Fruit fly (Drosophila melanogaster) Kc167 (cell line): Measurements from ENCODE around the gene tHMG1.

Experiments used
- Myc ChIP-seq: fragments of >200 bp; optimal IDR thresholded peaks from 2 replicates; lab custom pipeline; 2017; ENCODE audit warnings: missing external identifiers
- h ChIP-seq: fragments of >200 bp; optimal IDR thresholded peaks from 3 replicates; lab custom pipeline; 2018; ENCODE audit warnings: missing external identifiers
- psq ChIP-seq: fragments of >200 bp; optimal IDR thresholded peaks from 2 replicates; lab custom pipeline; 2017; ENCODE audit warnings: missing external identifiers

DNA sequence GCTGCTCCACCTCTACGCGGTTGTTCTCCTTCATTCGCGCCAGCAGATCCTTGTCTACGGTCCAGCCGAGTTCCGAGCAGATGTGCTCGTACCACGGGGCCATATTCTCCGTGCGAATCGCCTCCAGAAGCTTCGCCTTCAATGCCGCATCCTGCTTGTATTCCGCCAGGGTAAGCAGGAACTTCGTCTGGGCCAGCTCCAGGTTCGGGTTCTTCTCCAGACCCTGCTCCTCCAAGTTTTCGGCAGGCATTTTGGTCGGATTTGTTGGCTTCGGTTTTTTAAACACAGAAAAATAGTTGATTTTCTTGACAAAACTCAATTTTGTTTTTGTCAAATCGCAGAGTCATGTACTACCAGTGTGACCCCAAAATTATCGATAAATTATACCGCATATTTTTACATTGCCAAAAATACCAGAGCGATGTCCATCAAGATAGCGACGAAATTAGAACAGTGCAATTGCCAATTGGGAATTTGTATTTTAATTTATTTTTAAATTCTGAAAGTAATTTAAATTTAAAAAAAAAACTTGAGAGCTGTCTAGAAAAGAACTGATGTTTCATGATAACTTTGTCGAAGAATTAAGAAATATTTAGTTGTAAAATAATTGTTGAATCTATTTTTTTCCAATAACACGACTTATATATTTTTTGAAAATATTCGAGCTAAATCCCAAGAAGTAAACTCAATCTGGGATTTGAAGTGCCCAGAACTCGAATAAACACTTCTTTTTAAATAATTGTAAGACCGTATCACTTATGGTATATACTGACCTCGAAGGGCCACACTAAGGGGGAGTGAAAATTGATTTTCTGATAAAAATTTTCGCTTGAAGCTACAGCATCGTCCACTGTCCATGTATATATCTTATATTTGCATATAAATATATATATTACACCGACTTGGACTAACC lies 29.7 kb upstream of the tHMG1 start, which contains the start of the genes Rpn7 and AP-2mu:
- TF ChIP-seq h (lab: Kevin White, UChicago): no peak
- no peak for TF ChIP-seq psq (lab: Kevin White, UChicago)
- TF ChIP-seq Myc: no peak
